Worm (Caenorhabditis elegans) whole organism, L4 larva: ENCODE measurements around the gene F33G12.7.

Source experiments
- F10B5.3 ChIP-seq: sonication (generic microtip); optimal IDR thresholded peaks from 2 replicates; lab custom pipeline; 2016; ENCODE audit warnings: mild to moderate bottlenecking, missing genetic modification characterization, missing compliant biosample characterization
- F26F4.8 ChIP-seq: fragments of 200-800 bp; sonication (Bioruptor generic); conservative IDR thresholded peaks from 2 replicates; pipeline ENCODE4 v1.3.6; 2022; ENCODE audit warnings: missing genetic modification characterization, missing compliant biosample characterization
- F49E8.2 ChIP-seq: sonication (generic microtip); optimal IDR thresholded peaks from 2 replicates; lab custom pipeline; 2016; ENCODE audit warnings: missing compliant biosample characterization, mild to moderate bottlenecking, missing genetic modification characterization, borderline replicate concordance
- R02D3.7 ChIP-seq: fragments of 150-350 bp; sonication (generic microtip); optimal IDR thresholded peaks from 3 replicates; lab custom pipeline; 2014; ENCODE audit warnings: missing biosample characterization, missing genetic modification characterization
- Y5F2A.4 ChIP-seq: fragments of 200-800 bp; sonication (Bioruptor generic); optimal IDR thresholded peaks from 2 replicates; lab custom pipeline; 2018; ENCODE audit warnings: mild to moderate bottlenecking, missing genetic modification characterization, missing compliant biosample characterization
- ZK337.2 ChIP-seq: fragments of 200-800 bp; sonication (Bioruptor generic); IDR thresholded peaks from 2 replicates; pipeline ENCODE4 v1.3.6; 2022; ENCODE audit warnings: missing genetic modification reagents, missing genetic modification characterization, missing compliant biosample characterization
- arid-1 ChIP-seq: fragments of 200-800 bp; sonication (Bioruptor generic); conservative IDR thresholded peaks from 2 replicates; pipeline ENCODE4 v1.3.6; 2022; ENCODE audit warnings: missing genetic modification reagents, missing genetic modification characterization, missing compliant biosample characterization
- ceh-82 ChIP-seq: sonication (generic microtip); optimal IDR thresholded peaks from 2 replicates; lab custom pipeline; 2017; ENCODE audit warnings: missing biosample characterization, missing genetic modification characterization
- ctbp-1 ChIP-seq: fragments of 200-800 bp; sonication (Bioruptor generic); IDR thresholded peaks from 2 replicates; pipeline ENCODE4 v1.3.6; 2022; ENCODE audit warnings: missing genetic modification reagents, missing genetic modification characterization, missing compliant biosample characterization
- dmd-6 ChIP-seq: fragments of 200-800 bp; sonication (Bioruptor generic); IDR thresholded peaks from 2 replicates; pipeline ENCODE4 v1.3.6; 2022; ENCODE audit warnings: missing genetic modification reagents, missing genetic modification characterization, missing compliant biosample characterization
- dmd-8 ChIP-seq: fragments of 200-800 bp; sonication (Bioruptor generic); IDR thresholded peaks from 2 replicates; pipeline ENCODE4 v1.3.6; 2022; ENCODE audit warnings: missing genetic modification characterization, missing compliant biosample characterization
- dpl-1 ChIP-seq: fragments of 150-350 bp; optimal IDR thresholded peaks from 2 replicates; lab custom pipeline; 2014; ENCODE audit warnings: missing biosample characterization, missing genetic modification reagents, missing genetic modification characterization
- dve-1 ChIP-seq: sonication (generic microtip); optimal IDR thresholded peaks from 2 replicates; lab custom pipeline; 2017; ENCODE audit warnings: antibody characterized with exemption, mild to moderate bottlenecking, missing genetic modification characterization, missing compliant biosample characterization; ENCODE audit not compliant: insufficient read depth
- egl-27 ChIP-seq: sonication (generic microtip); optimal IDR thresholded peaks from 3 replicates; lab custom pipeline; 2017; ENCODE audit warnings: missing biosample characterization, missing genetic modification reagents, missing genetic modification characterization
- egl-43 ChIP-seq: fragments of 200-800 bp; sonication (Bioruptor generic); IDR thresholded peaks from 2 replicates; pipeline ENCODE4 v1.3.6; 2022; ENCODE audit warnings: missing genetic modification reagents, missing genetic modification characterization, missing compliant biosample characterization
- fos-1 ChIP-seq: fragments of 150-350 bp; optimal IDR thresholded peaks from 2 replicates; lab custom pipeline; 2014; ENCODE audit warnings: missing biosample characterization, missing genetic modification characterization
- hif-1 ChIP-seq, 2 experiments: sonication (generic microtip); optimal IDR thresholded peaks; 2 replicates each; lab custom pipeline; 2016 to 2017; ENCODE audit warnings: missing compliant biosample characterization in 2 of 2, missing genetic modification characterization in 2 of 2, missing genetic modification reagents in 2 of 2, missing genotype in 2 of 2, mild to moderate bottlenecking in 1 of 2
- hlh-11 ChIP-seq: fragments of 200-800 bp; sonication (Bioruptor generic); optimal IDR thresholded peaks from 2 replicates; lab custom pipeline; 2018; ENCODE audit warnings: mild to moderate bottlenecking, missing genetic modification characterization, missing compliant biosample characterization
- hlh-30 ChIP-seq: sonication (generic microtip); optimal IDR thresholded peaks from 2 replicates; lab custom pipeline; 2017; ENCODE audit warnings: antibody characterized with exemption, mild to moderate bottlenecking, missing genetic modification characterization, missing compliant biosample characterization; ENCODE audit not compliant: insufficient read depth
- lin-13 ChIP-seq: fragments of 150-350 bp; optimal IDR thresholded peaks from 2 replicates; lab custom pipeline; 2014; ENCODE audit warnings: missing biosample characterization, missing genetic modification reagents, missing genetic modification characterization
- lin-15B ChIP-seq: fragments of 150-350 bp; sonication (generic microtip); optimal IDR thresholded peaks from 3 replicates; lab custom pipeline; 2014; ENCODE audit warnings: missing biosample characterization, missing genetic modification characterization
- lin-29 ChIP-seq: fragments of 200-800 bp; sonication (Bioruptor generic); IDR thresholded peaks from 2 replicates; pipeline ENCODE4 v1.3.6; 2022; ENCODE audit warnings: missing genetic modification reagents, missing genetic modification characterization, missing compliant biosample characterization
- lin-38 ChIP-seq: fragments of 200-800 bp; sonication (Bioruptor generic); IDR thresholded peaks from 2 replicates; pipeline ENCODE4 v1.3.6; 2022; ENCODE audit warnings: missing genetic modification reagents, missing genetic modification characterization, missing compliant biosample characterization
- lsy-2 ChIP-seq, 2 experiments: fragments of 150-350 bp in 1 of 2; sonication (generic microtip) in 1 of 2; optimal IDR thresholded peaks; 2 replicates each; lab custom pipeline; 2014 to 2017; ENCODE audit warnings: missing biosample characterization in 2 of 2, missing genetic modification characterization in 2 of 2
- madf-9 ChIP-seq: fragments of 200-800 bp; sonication (Bioruptor generic); conservative IDR thresholded peaks from 2 replicates; pipeline ENCODE4 v1.3.6; 2022; ENCODE audit warnings: missing genetic modification reagents, missing genetic modification characterization, missing compliant biosample characterization
- mdl-1 ChIP-seq, 2 experiments: fragments of 150-350 bp in 1 of 2; sonication (generic microtip) in 1 of 2; optimal IDR thresholded peaks; 2 replicates each; lab custom pipeline; 2014 to 2017; ENCODE audit warnings: missing biosample characterization in 2 of 2, missing genetic modification characterization in 2 of 2
- mdt-29 ChIP-seq: fragments of 200-800 bp; sonication (Bioruptor generic); IDR thresholded peaks from 2 replicates; pipeline ENCODE4 v1.3.6; 2022; ENCODE audit warnings: missing genetic modification reagents, missing genetic modification characterization, missing compliant biosample characterization
- mxl-2 ChIP-seq: fragments of 200-800 bp; sonication (Bioruptor generic); conservative IDR thresholded peaks from 2 replicates; pipeline ENCODE4 v1.3.6; 2022; ENCODE audit warnings: missing genetic modification reagents, missing genetic modification characterization, missing compliant biosample characterization
- nhr-111 ChIP-seq: fragments of 200-800 bp; sonication (Bioruptor generic); optimal IDR thresholded peaks from 2 replicates; lab custom pipeline; 2018; ENCODE audit warnings: mild to moderate bottlenecking, missing genetic modification characterization, missing compliant biosample characterization
- nhr-28 ChIP-seq: fragments of 150-350 bp; optimal IDR thresholded peaks from 2 replicates; lab custom pipeline; 2014; ENCODE audit warnings: missing biosample characterization, missing genetic modification characterization
- nhr-42 ChIP-seq: fragments of 200-800 bp; sonication (Bioruptor generic); IDR thresholded peaks from 2 replicates; pipeline ENCODE4 v1.3.6; 2022; ENCODE audit warnings: missing genetic modification characterization, missing compliant biosample characterization
- nhr-48 ChIP-seq: sonication (generic microtip); optimal IDR thresholded peaks from 2 replicates; lab custom pipeline; 2016; ENCODE audit warnings: mild to moderate bottlenecking, missing genetic modification characterization, missing compliant biosample characterization
- pha-4 ChIP-seq, 2 experiments: fragments of 150-350 bp in 1 of 2; fragments of 200-800 bp in 1 of 2; sonication (Bioruptor generic) in 1 of 2; IDR thresholded peaks in 1 of 2; optimal IDR thresholded peaks in 1 of 2; 2 replicates each; pipeline versions ENCODE4 v1.3.6 to Lab custom; 2014 to 2022; ENCODE audit warnings: missing genetic modification characterization in 2 of 2, missing genetic modification reagents in 2 of 2, missing biosample characterization in 1 of 2, missing compliant biosample characterization in 1 of 2
- pqm-1 ChIP-seq: sonication (generic microtip); optimal IDR thresholded peaks from 2 replicates; lab custom pipeline; 2017; ENCODE audit warnings: missing biosample characterization, missing genetic modification characterization
- saeg-2 ChIP-seq: fragments of 200-800 bp; sonication (Bioruptor generic); IDR thresholded peaks from 2 replicates; pipeline ENCODE4 v1.3.6; 2022; ENCODE audit warnings: missing genetic modification reagents, missing genetic modification characterization, missing compliant biosample characterization
- skn-1 ChIP-seq: fragments of 150-350 bp; optimal IDR thresholded peaks from 2 replicates; lab custom pipeline; 2014; ENCODE audit warnings: missing biosample characterization, missing genetic modification characterization
- snpc-1.2 ChIP-seq: fragments of 200-800 bp; sonication (Bioruptor generic); IDR thresholded peaks from 2 replicates; pipeline ENCODE4 v1.3.6; 2022; ENCODE audit warnings: missing genetic modification reagents, missing genetic modification characterization, missing compliant biosample characterization
- tra-1 ChIP-seq: fragments of 200-800 bp; sonication (Bioruptor generic); IDR thresholded peaks from 2 replicates; pipeline ENCODE4 v1.3.6; 2022; ENCODE audit warnings: missing genetic modification reagents, missing genetic modification characterization, missing compliant biosample characterization
- unc-130 ChIP-seq: sonication (generic microtip); optimal IDR thresholded peaks from 2 replicates; lab custom pipeline; 2016; ENCODE audit warnings: missing genetic modification reagents, missing genetic modification characterization, missing compliant biosample characterization
- unc-62 ChIP-seq, 3 experiments: fragments of 150-350 bp in 1 of 3; sonication (generic microtip); optimal IDR thresholded peaks in 2 of 3; peaks in 1 of 3; 1 replicate in 1 of 3; 2 replicates in 2 of 3; lab custom pipeline; 2014 to 2017; ENCODE audit warnings: missing biosample characterization in 3 of 3, missing genetic modification characterization in 3 of 3, missing genetic modification reagents in 3 of 3, missing genotype in 1 of 3
- zag-1 ChIP-seq: fragments of 150-350 bp; optimal IDR thresholded peaks from 2 replicates; lab custom pipeline; 2014; ENCODE audit warnings: missing biosample characterization, missing genetic modification characterization
- ztf-11 ChIP-seq: fragments of 150-350 bp; optimal IDR thresholded peaks from 2 replicates; lab custom pipeline; 2014; ENCODE audit warnings: missing biosample characterization, missing genetic modification characterization

F33G12.7 gene

DNA sequence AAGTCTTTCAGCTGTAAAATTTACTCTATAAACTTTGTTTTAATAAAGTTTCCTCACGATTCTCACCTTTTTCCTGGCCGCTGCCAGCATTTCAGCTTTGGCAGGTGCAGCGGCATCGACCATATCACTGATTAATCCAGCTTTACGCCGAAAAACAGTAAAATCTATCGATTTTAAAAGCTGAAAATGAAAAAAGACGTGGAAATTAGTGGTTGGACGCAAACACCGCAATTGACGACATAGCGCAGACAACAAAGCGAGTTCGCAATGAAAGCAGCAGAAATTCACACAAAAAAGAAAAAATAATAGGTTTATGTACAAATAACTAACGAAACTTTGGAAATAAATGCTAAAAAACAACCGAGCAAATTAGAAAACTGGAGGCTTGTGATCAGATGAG, 569 bp downstream of the F33G12.7 start, which contains the start of gene golg-2:
Gene golg-2 (minus strand): TSS at position 180 of the 400 bp plus-strand sequence.
- TF ChIP-seq tra-1 (GFP tag; lab: Robert Waterston, UW) (no peak), dpl-1 (GFP tag; lab: Kevin White, UChicago) (peak; percentile 21), snpc-1.2 (0 out of 2 replicates have a peak, but pooled peaks have one; percentile 3), saeg-2 (GFP tag; lab: Robert Waterston, UW) (no peak), pha-4 (GFP tag; IDR thresholded peaks at IDR 0.05; lab: Robert Waterston, UW) (no peak), pha-4 (tag; optimal IDR thresholded peaks at IDR 0.05; lab: Kevin White, UChicago) (no peak), lsy-2 (tag; optimal IDR thresholded peaks at IDR 0.05; lab: Kevin White, UChicago) (peak in 1 of 2 experiments; percentile 40), lin-38 (peak; percentile 33), zag-1 (tag; lab: Kevin White, UChicago) (no peak), mdt-29 (no peak)
- TF ChIP-seq, all 104 proteins: peak for 4

DNA sequence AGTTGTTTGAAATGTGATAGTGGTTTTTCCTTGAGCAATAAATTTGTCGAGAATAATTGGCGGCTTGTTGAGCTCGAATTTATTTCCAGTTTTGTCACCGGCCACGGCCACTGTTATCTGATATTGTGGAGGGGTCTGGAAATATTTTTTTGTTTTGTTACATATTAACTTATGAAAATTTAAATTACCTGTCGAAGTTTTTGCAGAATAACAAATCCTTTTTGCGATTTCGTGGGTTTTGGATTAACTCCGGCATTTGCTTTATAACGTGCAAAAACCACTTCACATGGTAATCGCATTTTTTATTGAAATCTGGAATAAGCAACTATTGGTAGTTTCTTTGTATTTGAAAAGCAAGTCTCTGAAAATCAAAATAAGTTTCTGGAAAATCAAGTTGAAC, 4.4 kb downstream of the F33G12.7 start, which contains the start of gene lrr-1:
Gene lrr-1 (minus strand): TSS at position 312 of the 400 bp plus-strand sequence.
- TF ChIP-seq arid-1 (0 out of 2 replicates have a peak, but pooled peaks have one; percentile 29), lin-15B (tag; lab: Kevin White, UChicago) (no peak), lin-13 (GFP tag; lab: Kevin White, UChicago) (no peak), ctbp-1 (GFP tag; lab: Robert Waterston, UW) (no peak), nhr-48 (no peak), madf-9 (GFP tag; lab: Robert Waterston, UW) (no peak), unc-62 (GFP tag; optimal IDR thresholded peaks at IDR 0.05 in 1 of 2; lab: Kevin White, UChicago) (peak in 1 of 2 experiments; percentile 85), unc-62 (tag; optimal IDR thresholded peaks at IDR 0.05; lab: Kevin White, UChicago) (no peak)

DNA sequence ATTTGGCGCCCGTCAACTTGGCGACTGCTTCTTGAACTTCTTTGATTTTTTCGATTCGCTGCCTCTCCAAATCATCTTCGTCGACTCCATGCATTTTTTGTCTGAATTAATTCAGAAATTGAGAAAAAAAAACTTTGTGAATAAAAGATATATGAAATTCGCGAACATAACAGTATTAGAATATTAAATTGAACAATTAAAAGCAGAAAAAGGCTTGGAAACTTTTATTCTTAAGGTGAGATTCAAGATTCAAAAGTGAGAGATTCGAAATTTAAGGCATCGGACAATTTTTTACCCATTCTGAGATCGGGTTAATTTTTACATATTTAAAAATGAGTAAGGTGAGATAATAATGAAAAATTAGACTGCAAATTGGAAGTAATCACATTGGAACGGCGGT, 6.5 kb downstream of the F33G12.7 start, which contains the start of gene F33G12.3:
Gene F33G12.3 (minus strand): TSS at position 101 of the 400 bp plus-strand sequence.
- no peak for TF ChIP-seq hlh-11 (tag; lab: Kevin White, UChicago)
- TF ChIP-seq F26F4.8 (GFP tag; lab: Robert Waterston, UW) = no peak
- no peak for TF ChIP-seq F49E8.2 (tag; lab: Kevin White, UChicago)
- TF ChIP-seq mxl-2 (GFP tag; lab: Robert Waterston, UW) = no peak
- TF ChIP-seq ceh-82 (tag; lab: Kevin White, UChicago) = no peak
- no peak for TF ChIP-seq F10B5.3 (tag; lab: Kevin White, UChicago)
- TF ChIP-seq pqm-1 (tag; lab: Kevin White, UChicago) = no peak
- TF ChIP-seq, all 104 proteins: peak for 0

DNA sequence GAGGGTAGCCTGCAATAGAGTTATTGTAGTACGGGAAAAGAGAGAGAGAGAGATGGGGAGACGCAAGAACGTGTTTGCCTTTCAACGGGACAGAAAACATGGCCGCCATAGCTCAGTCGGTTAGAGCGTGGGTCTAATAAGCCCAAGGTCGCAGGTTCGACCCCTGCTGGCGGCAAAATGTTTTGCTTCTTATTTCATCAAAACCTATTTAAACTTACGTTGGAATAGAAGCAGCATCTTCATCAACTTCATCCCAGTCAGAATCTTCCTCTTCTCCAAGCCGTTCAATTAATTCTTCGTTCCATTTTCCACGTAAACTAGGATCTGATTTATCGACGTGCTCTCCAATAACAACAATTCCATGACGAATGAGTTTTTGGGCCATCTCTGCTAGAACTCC, 7.8 kb downstream of the F33G12.7 start:
- peak; percentile 42 for TF ChIP-seq nhr-111 (GFP tag; lab: Kevin White, UChicago)
- TF ChIP-seq dpl-1 (GFP tag; lab: Kevin White, UChicago) = peak; percentile 45
- peak; percentile 84 for TF ChIP-seq arid-1
- TF ChIP-seq nhr-28 (tag; lab: Kevin White, UChicago) = peak; percentile 34
- no peak for TF ChIP-seq lin-29 (GFP tag; lab: Robert Waterston, UW)
- peak; percentile 93 for TF ChIP-seq pha-4 (GFP tag; IDR thresholded peaks at IDR 0.05; lab: Robert Waterston, UW)
- no peak for TF ChIP-seq pha-4 (tag; optimal IDR thresholded peaks at IDR 0.05; lab: Kevin White, UChicago)
- TF ChIP-seq dmd-6 (GFP tag; lab: Robert Waterston, UW) = peak; percentile 68
- no peak for TF ChIP-seq ceh-82 (tag; lab: Kevin White, UChicago)
- no peak for TF ChIP-seq ztf-11 (tag; lab: Kevin White, UChicago)
- TF ChIP-seq Y5F2A.4 (GFP tag; lab: Kevin White, UChicago) = peak; percentile 80
- peak; percentile 87 for TF ChIP-seq nhr-42
- TF ChIP-seq egl-27 (tag; lab: Kevin White, UChicago) = no peak
- TF ChIP-seq skn-1 (tag; lab: Kevin White, UChicago) = no peak
- TF ChIP-seq hlh-30 (tag; lab: Kevin White, UChicago) = peak; percentile 29
- TF ChIP-seq dve-1 (tag; lab: Kevin White, UChicago) = peak; percentile 26
- TF ChIP-seq egl-43 = peak; percentile 94
- TF ChIP-seq fos-1 (tag; lab: Kevin White, UChicago) = no peak
- peak; percentile 17 to 59 for TF ChIP-seq hif-1 (tag; optimal IDR thresholded peaks at IDR 0.05; lab: Kevin White, UChicago)
- peak in 1 of 2 experiments; percentile 25 for TF ChIP-seq mdl-1 (tag; optimal IDR thresholded peaks at IDR 0.05; lab: Kevin White, UChicago)
- peak; percentile 83 for TF ChIP-seq dmd-8 (GFP tag; lab: Robert Waterston, UW)
- peak; percentile 72 for TF ChIP-seq unc-130
- no peak for TF ChIP-seq pqm-1 (tag; lab: Kevin White, UChicago)
- TF ChIP-seq madf-9 (GFP tag; lab: Robert Waterston, UW) = peak; percentile 74
- peak; percentile 45 for TF ChIP-seq nhr-48
- no peak for TF ChIP-seq ZK337.2 (GFP tag; lab: Robert Waterston, UW)
- TF ChIP-seq R02D3.7 (tag; lab: Kevin White, UChicago) = no peak
- peak; percentile 60 for TF ChIP-seq lin-13 (GFP tag; lab: Kevin White, UChicago)
